Fruit fly (Drosophila melanogaster): ENCODE data around the gene CG3226.

The CG3226 gene

dm6 chrX:6662378-6662777, 8.3 kb upstream of the CG3226 start (continued):
- TF ChIP-seq row (GFP tag; IDR thresholded peaks at IDR 0.05) (no peak), CG2120 (GFP tag; optimal IDR thresholded peaks at IDR 0.05) (no peak), CG4404 (GFP tag; IDR thresholded peaks at IDR 0.05) (no peak), CG6272 (GFP tag; IDR thresholded peaks at IDR 0.05) (no peak), CG15073 (GFP tag; optimal IDR thresholded peaks at IDR 0.05) (no peak), CG31224 (GFP tag; IDR thresholded peaks at IDR 0.05) (no peak), Opbp (GFP tag; IDR thresholded peaks at IDR 0.05; ENCODE audit: partially characterized antibody) (no peak), grn (GFP tag; optimal IDR thresholded peaks at IDR 0.05) (peak; percentile 87), CG17568 (GFP tag; optimal IDR thresholded peaks at IDR 0.05) (no peak), eve (GFP tag; optimal IDR thresholded peaks at IDR 0.05) (peak in 1 of 2 experiments; percentile 29), CG1024 (GFP tag; IDR thresholded peaks at IDR 0.05) (no peak), ara (GFP tag; IDR thresholded peaks at IDR 0.05) (no peak), Trl (optimal IDR thresholded peaks at IDR 0.05) (peak in 1 of 2 experiments; percentile 24), Trl (GFP tag; optimal IDR thresholded peaks at IDR 0.05) (no peak), Pdp1 (GFP tag; optimal IDR thresholded peaks at IDR 0.05) (peak in 1 of 2 experiments; percentile 92), CG7987 (GFP tag; optimal IDR thresholded peaks at IDR 0.05) (no peak), cg (GFP tag; optimal IDR thresholded peaks at IDR 0.05) (peak; percentile 56), sug (tag; optimal IDR thresholded peaks at IDR 0.05) (peak; percentile 54), ewg (GFP tag; optimal IDR thresholded peaks at IDR 0.05) (no peak), da (GFP tag; optimal IDR thresholded peaks at IDR 0.05) (no peak), Rfx (GFP tag; IDR thresholded peaks at IDR 0.05) (no peak), CG17361 (GFP tag; IDR thresholded peaks at IDR 0.05) (no peak), CG31388 (GFP tag; optimal IDR thresholded peaks at IDR 0.05) (no peak), CG17912 (GFP tag; optimal IDR thresholded peaks at IDR 0.05) (no peak), sima (GFP tag; optimal IDR thresholded peaks at IDR 0.05) (no peak), H2.0 (GFP tag; IDR thresholded peaks at IDR 0.05) (no peak), pita (GFP tag; optimal IDR thresholded peaks at IDR 0.05) (no peak), vnd (GFP tag; IDR thresholded peaks at IDR 0.05; ENCODE audit: partially characterized antibody) (no peak), CG8478 (optimal IDR thresholded peaks at IDR 0.05) (no peak), YL-1 (GFP tag; optimal IDR thresholded peaks at IDR 0.05) (no peak), Dp (GFP tag; optimal IDR thresholded peaks at IDR 0.05) (no peak), exex (tag; optimal IDR thresholded peaks at IDR 0.05) (peak; percentile 89)

DNA sequence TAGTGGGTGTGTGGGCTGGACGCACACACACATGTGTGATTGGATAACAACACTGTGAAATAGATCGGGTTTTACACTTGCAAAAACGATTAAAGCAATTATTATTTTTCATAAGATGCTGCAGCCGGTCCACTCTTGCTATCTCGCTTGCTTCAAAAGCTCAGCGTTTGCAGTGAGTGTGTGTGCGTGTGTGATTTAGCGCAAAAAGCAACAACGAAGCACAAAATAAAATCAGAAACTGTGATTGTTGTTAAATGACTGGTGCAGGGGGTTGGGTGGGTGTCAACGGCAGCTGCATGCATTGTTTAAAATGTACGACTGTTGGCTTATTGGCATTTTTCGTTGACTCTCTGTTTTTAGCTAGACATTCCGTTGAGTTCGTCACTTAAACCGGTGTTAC, 7.8 kb upstream of the CG3226 start:
- no peak for TF ChIP-seq CG10565 (GFP tag; optimal IDR thresholded peaks at IDR 0.05)
- TF ChIP-seq Mes4 (GFP tag; optimal IDR thresholded peaks at IDR 0.05), result no peak
- no peak for TF ChIP-seq CG17802 (tag; optimal IDR thresholded peaks at IDR 0.05)
- no peak for TF ChIP-seq gro (GFP tag; optimal IDR thresholded peaks at IDR 0.05)
- TF ChIP-seq amos (GFP tag; IDR thresholded peaks at IDR 0.05; ENCODE audit: partially characterized antibody), result no peak
- TF ChIP-seq cg (GFP tag; optimal IDR thresholded peaks at IDR 0.05), result peak; percentile 45
- TF ChIP-seq crc (GFP tag; optimal IDR thresholded peaks at IDR 0.05), result no peak
- no peak for TF ChIP-seq wor (GFP tag; IDR thresholded peaks at IDR 0.05)
- 0 out of 3 replicates have a peak, but pooled peaks have one; percentile 9 for TF ChIP-seq CG34422 (GFP tag; IDR thresholded peaks at IDR 0.05)
- TF ChIP-seq CG10267 (tag; optimal IDR thresholded peaks at IDR 0.05), result no peak
- TF ChIP-seq ttk (GFP tag; IDR thresholded peaks at IDR 0.05), result no peak
- TF ChIP-seq CG15011 (GFP tag; optimal IDR thresholded peaks at IDR 0.05), result no peak
- TF ChIP-seq CG3281 (GFP tag; optimal IDR thresholded peaks at IDR 0.05), result no peak
- TF ChIP-seq Six4 (GFP tag; optimal IDR thresholded peaks at IDR 0.05), result no peak
- TF ChIP-seq CG4360 (GFP tag; IDR thresholded peaks at IDR 0.05), result no peak
- TF ChIP-seq CG2199 (GFP tag; IDR thresholded peaks at IDR 0.05), result no peak
- TF ChIP-seq pan (optimal IDR thresholded peaks at IDR 0.05), result no peak
- TF ChIP-seq pan (GFP tag; optimal IDR thresholded peaks at IDR 0.05 in 1 of 2, IDR thresholded peaks at IDR 0.05 in 1 of 2), result no peak
- 0 out of 4 replicates have a peak, but pooled peaks have one; percentile 2 for TF ChIP-seq chinmo (GFP tag; IDR thresholded peaks at IDR 0.05; ENCODE audit: partially characterized antibody)
- no peak for TF ChIP-seq sug (tag; optimal IDR thresholded peaks at IDR 0.05)
- no peak for TF ChIP-seq gt (GFP tag; IDR thresholded peaks at IDR 0.05)
- TF ChIP-seq CG15073 (GFP tag; optimal IDR thresholded peaks at IDR 0.05), result no peak
- TF ChIP-seq sens (GFP tag), result peak; percentile 73
- no peak for TF ChIP-seq CG2116 (GFP tag; optimal IDR thresholded peaks at IDR 0.05)
- TF ChIP-seq CG34376 (GFP tag; optimal IDR thresholded peaks at IDR 0.05), result no peak

Measured in whole organism, embryonic.